Worm (Caenorhabditis elegans) whole organism, L3 larva: Measurements from ENCODE around the gene F29A7.8.

ENCODE experiments used
- R02D3.7 ChIP-seq: fragments of 150-350 bp; optimal IDR thresholded peaks from 2 replicates; lab custom pipeline; 2014; ENCODE audit warnings: missing biosample characterization, missing genetic modification characterization
- ZK546.5 ChIP-seq: sonication (generic microtip); optimal IDR thresholded peaks from 2 replicates; lab custom pipeline; 2017; ENCODE audit warnings: missing biosample characterization, missing genetic modification characterization
- aly-2 ChIP-seq: fragments of 150-350 bp; optimal IDR thresholded peaks from 2 replicates; lab custom pipeline; 2014; ENCODE audit warnings: missing biosample characterization, missing genetic modification characterization
- ama-1 ChIP-seq: fragments of 150-350 bp; optimal IDR thresholded peaks from 2 replicates; lab custom pipeline; 2018
- ceh-28 ChIP-seq: fragments of 150-350 bp; optimal IDR thresholded peaks from 2 replicates; lab custom pipeline; 2014; ENCODE audit warnings: missing biosample characterization, missing genetic modification reagents, missing genetic modification characterization
- ceh-82 ChIP-seq: fragments of 150-350 bp; optimal IDR thresholded peaks from 2 replicates; lab custom pipeline; 2014; ENCODE audit warnings: missing biosample characterization, missing genetic modification characterization
- daf-12 ChIP-seq: fragments of 150-350 bp; optimal IDR thresholded peaks from 2 replicates; lab custom pipeline; 2014; ENCODE audit warnings: missing biosample characterization, missing genetic modification reagents, missing genetic modification characterization
- egl-27 ChIP-seq: sonication (generic microtip); optimal IDR thresholded peaks from 4 replicates; lab custom pipeline; 2017; ENCODE audit warnings: missing biosample characterization, missing genetic modification reagents, missing genetic modification characterization
- egl-5 ChIP-seq: fragments of 150-350 bp; optimal IDR thresholded peaks from 2 replicates; lab custom pipeline; 2017; ENCODE audit warnings: missing biosample characterization, missing genetic modification reagents, missing genetic modification characterization, inconsistent platforms
- elt-1 ChIP-seq: fragments of 150-350 bp; optimal IDR thresholded peaks from 2 replicates; lab custom pipeline; 2014; ENCODE audit warnings: missing biosample characterization, missing genetic modification characterization
- elt-2 ChIP-seq: sonication (generic microtip); optimal IDR thresholded peaks from 2 replicates; lab custom pipeline; 2016; ENCODE audit warnings: missing genetic modification reagents, mild to moderate bottlenecking, missing genetic modification characterization, missing compliant biosample characterization
- elt-3 ChIP-seq, 3 experiments: fragments of 150-350 bp in 1 of 3; sonication (generic microtip) in 2 of 3; optimal IDR thresholded peaks; 2 replicates in 2 of 3; 4 replicates in 1 of 3; lab custom pipeline; 2014 to 2017; ENCODE audit warnings: missing biosample characterization in 3 of 3, missing genetic modification characterization in 3 of 3
- fkh-10 ChIP-seq: sonication (generic microtip); optimal IDR thresholded peaks from 2 replicates; lab custom pipeline; 2017; ENCODE audit warnings: missing biosample characterization, missing genetic modification reagents, missing genetic modification characterization
- fkh-2 ChIP-seq: fragments of 150-350 bp; optimal IDR thresholded peaks from 2 replicates; lab custom pipeline; 2014; ENCODE audit warnings: missing biosample characterization, missing genetic modification reagents, missing genetic modification characterization
- fos-1 ChIP-seq: fragments of 150-350 bp; optimal IDR thresholded peaks from 2 replicates; lab custom pipeline; 2014; ENCODE audit warnings: missing biosample characterization, missing genetic modification characterization
- hmg-11 ChIP-seq: sonication (generic microtip); optimal IDR thresholded peaks from 2 replicates; lab custom pipeline; 2016; ENCODE audit warnings: missing genetic modification characterization, missing compliant biosample characterization
- jun-1 ChIP-seq: fragments of 150-350 bp; optimal IDR thresholded peaks from 2 replicates; lab custom pipeline; 2014; ENCODE audit warnings: missing biosample characterization, missing genetic modification reagents, missing genetic modification characterization
- lin-15B ChIP-seq: fragments of 150-350 bp; optimal IDR thresholded peaks from 2 replicates; lab custom pipeline; 2014; ENCODE audit warnings: missing biosample characterization, missing genetic modification characterization
- lin-39 ChIP-seq: fragments of 150-350 bp; optimal IDR thresholded peaks from 2 replicates; lab custom pipeline; 2018; ENCODE audit warnings: missing biosample characterization, missing genetic modification reagents, missing genetic modification characterization
- mml-1 ChIP-seq: fragments of 150-350 bp; sonication (generic microtip); optimal IDR thresholded peaks from 3 replicates; lab custom pipeline; 2014; ENCODE audit warnings: missing biosample characterization, missing genetic modification characterization
- nfya-1 ChIP-seq: sonication (generic microtip); optimal IDR thresholded peaks from 2 replicates; lab custom pipeline; 2017; ENCODE audit warnings: missing genetic modification characterization, mild to moderate bottlenecking, missing compliant biosample characterization, antibody characterized with exemption, moderate library complexity; ENCODE audit not compliant: insufficient read depth
- nhr-11 ChIP-seq: fragments of 150-350 bp; optimal IDR thresholded peaks from 2 replicates; lab custom pipeline; 2014; ENCODE audit warnings: missing biosample characterization, missing genetic modification characterization
- nhr-12 ChIP-seq: fragments of 150-350 bp; optimal IDR thresholded peaks from 2 replicates; lab custom pipeline; 2014; ENCODE audit warnings: missing biosample characterization, missing genetic modification characterization
- nhr-23 ChIP-seq: fragments of 150-350 bp; optimal IDR thresholded peaks from 2 replicates; lab custom pipeline; 2014; ENCODE audit warnings: missing biosample characterization, missing genetic modification reagents, missing genetic modification characterization
- nhr-237 ChIP-seq: fragments of 150-350 bp; optimal IDR thresholded peaks from 2 replicates; lab custom pipeline; 2014; ENCODE audit warnings: missing biosample characterization, missing genetic modification characterization
- nhr-25 ChIP-seq: sonication (generic microtip); optimal IDR thresholded peaks from 2 replicates; lab custom pipeline; 2017; ENCODE audit warnings: missing biosample characterization, missing genetic modification characterization
- nhr-28 ChIP-seq: fragments of 150-350 bp; optimal IDR thresholded peaks from 2 replicates; lab custom pipeline; 2014; ENCODE audit warnings: missing biosample characterization, missing genetic modification characterization
- nhr-67 ChIP-seq: fragments of 150-350 bp; optimal IDR thresholded peaks from 2 replicates; lab custom pipeline; 2014; ENCODE audit warnings: missing biosample characterization, missing genetic modification characterization
- nhr-76 ChIP-seq: fragments of 150-350 bp; sonication (generic microtip); optimal IDR thresholded peaks from 5 replicates; lab custom pipeline; 2014; ENCODE audit warnings: missing biosample characterization, missing genetic modification characterization
- pha-4 ChIP-seq: fragments of 150-350 bp; optimal IDR thresholded peaks from 2 replicates; lab custom pipeline; 2014; ENCODE audit warnings: missing biosample characterization, missing genetic modification reagents, missing genetic modification characterization
- sea-2 ChIP-seq: fragments of 150-350 bp; sonication (generic microtip); optimal IDR thresholded peaks from 4 replicates; lab custom pipeline; 2014; ENCODE audit warnings: missing biosample characterization, missing genetic modification reagents, missing genetic modification characterization
- skn-1 ChIP-seq: fragments of 150-350 bp; optimal IDR thresholded peaks from 2 replicates; lab custom pipeline; 2014; ENCODE audit warnings: missing biosample characterization, missing genetic modification characterization
- unc-39 ChIP-seq: sonication (generic microtip); optimal IDR thresholded peaks from 4 replicates; lab custom pipeline; 2017; ENCODE audit warnings: missing biosample characterization, missing genetic modification characterization
- unc-62 ChIP-seq: fragments of 150-350 bp; sonication (generic microtip); optimal IDR thresholded peaks from 4 replicates; lab custom pipeline; 2014; ENCODE audit warnings: missing biosample characterization, missing genetic modification reagents, missing genetic modification characterization
- zag-1 ChIP-seq: fragments of 150-350 bp; optimal IDR thresholded peaks from 2 replicates; lab custom pipeline; 2014; ENCODE audit warnings: missing biosample characterization, missing genetic modification characterization
- ztf-11 ChIP-seq: fragments of 150-350 bp; optimal IDR thresholded peaks from 2 replicates; lab custom pipeline; 2014; ENCODE audit warnings: missing biosample characterization, missing genetic modification characterization
- ztf-4 ChIP-seq: fragments of 150-350 bp; optimal IDR thresholded peaks from 2 replicates; lab custom pipeline; 2014; ENCODE audit warnings: missing biosample characterization, missing genetic modification characterization

The F29A7.8 gene

DNA sequence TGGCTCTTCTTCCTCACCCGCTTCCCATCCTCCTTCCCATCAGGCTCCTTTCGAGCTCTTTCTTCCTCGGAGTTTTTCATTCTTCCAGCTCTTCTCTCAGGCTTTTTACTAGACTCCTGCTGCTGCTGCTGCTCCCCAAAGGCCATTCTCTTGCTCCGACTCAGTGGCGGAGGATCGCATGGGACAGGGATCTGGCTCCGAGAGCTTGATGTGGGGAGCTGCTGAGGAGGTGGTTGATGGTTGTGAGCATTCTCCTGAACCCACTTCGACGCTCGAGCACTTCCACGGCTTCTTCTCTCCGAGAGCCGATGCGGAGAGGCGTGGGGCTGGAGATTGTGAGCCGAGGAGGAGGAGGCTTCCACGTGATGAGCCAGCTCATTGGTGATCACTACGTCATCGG lies 27.9 kb upstream of the F29A7.8 start:
- TF ChIP-seq aly-2 (tag; lab: Kevin White, UChicago) = no peak
- no peak for TF ChIP-seq daf-12 (tag; lab: Kevin White, UChicago)
- TF ChIP-seq egl-27 = no peak
- no peak for TF ChIP-seq nhr-25 (tag; lab: Kevin White, UChicago)
- no peak for TF ChIP-seq nhr-28
- no peak for TF ChIP-seq jun-1 (tag; lab: Kevin White, UChicago)
- TF ChIP-seq elt-1 (tag; lab: Kevin White, UChicago) = no peak
- TF ChIP-seq lin-39 = no peak
- TF ChIP-seq ama-1 (lab: Kevin White, UChicago) = no peak
- no peak for TF ChIP-seq nhr-11 (tag; lab: Kevin White, UChicago)
- no peak for TF ChIP-seq skn-1 (tag; lab: Kevin White, UChicago)
- no peak for TF ChIP-seq fos-1
- TF ChIP-seq egl-5 (tag; lab: Kevin White, UChicago) = no peak
- TF ChIP-seq lin-15B (tag; lab: Kevin White, UChicago) = no peak
- no peak for TF ChIP-seq fkh-2 (tag; lab: Kevin White, UChicago)
- no peak for TF ChIP-seq zag-1 (tag; lab: Kevin White, UChicago)

DNA sequence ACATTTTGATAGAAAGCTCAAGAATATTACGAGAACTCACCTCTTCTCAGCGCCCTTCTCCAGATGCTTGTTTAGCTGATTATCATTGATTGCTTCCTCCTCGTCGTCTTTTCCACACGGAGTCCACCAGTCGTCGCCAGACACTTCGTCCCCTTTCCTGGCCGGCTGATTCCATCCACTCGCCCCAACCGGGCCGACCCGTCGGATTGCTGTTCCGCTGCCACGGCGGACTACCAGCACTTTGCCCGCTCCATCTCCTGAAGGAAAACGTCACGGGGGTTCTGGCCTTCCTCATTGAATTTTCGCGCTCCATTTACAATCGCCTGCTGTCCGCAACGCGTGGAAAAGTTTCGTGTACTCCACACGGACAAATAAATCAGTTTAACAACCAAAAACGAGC lies 25.5 kb upstream of the F29A7.8 start:
- TF ChIP-seq nhr-28 (no peak), sea-2 (GFP tag; lab: Kevin White, UChicago) (no peak), ceh-82 (tag; lab: Kevin White, UChicago) (no peak), ZK546.5 (tag; lab: Kevin White, UChicago) (no peak), R02D3.7 (no peak)

DNA sequence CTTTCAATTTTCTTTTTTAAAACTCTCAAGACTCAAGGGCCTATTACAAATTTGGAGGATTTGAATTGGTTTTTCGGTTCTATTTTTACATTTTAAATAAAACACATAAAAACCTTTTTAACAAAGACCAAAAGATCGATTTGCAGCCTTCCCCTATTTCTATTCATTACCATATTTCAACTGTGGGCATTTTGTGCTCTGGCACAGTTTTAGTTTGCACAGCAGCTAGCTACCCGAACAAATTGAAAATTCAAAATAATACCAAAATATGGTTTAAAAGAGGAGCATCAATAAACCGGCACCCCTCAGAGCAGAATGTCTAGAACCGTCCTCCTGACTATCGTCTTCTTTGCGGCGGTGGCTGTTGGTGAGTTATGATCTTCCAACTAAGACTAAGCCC lies 23.5 kb upstream of the F29A7.8 start, which contains the start of gene F08D12.2:
F08D12.2 (plus strand) TSS at position 301 of the 400 bp plus-strand sequence.
- TF ChIP-seq elt-1 (tag; lab: Kevin White, UChicago) (no peak), zag-1 (tag; lab: Kevin White, UChicago) (no peak), nhr-67 (tag; lab: Kevin White, UChicago) (no peak), lin-39 (no peak), pha-4 (tag; lab: Kevin White, UChicago) (no peak), nhr-28 (no peak), nhr-25 (tag; lab: Kevin White, UChicago) (no peak), egl-5 (tag; lab: Kevin White, UChicago) (no peak), unc-62 (GFP tag; lab: Kevin White, UChicago) (no peak), ztf-4 (tag; lab: Kevin White, UChicago) (no peak), hmg-11 (tag; lab: Kevin White, UChicago) (no peak), aly-2 (tag; lab: Kevin White, UChicago) (no peak), nhr-76 (tag; lab: Kevin White, UChicago) (no peak), ztf-11 (tag; lab: Kevin White, UChicago) (no peak), elt-3 (tag; optimal IDR thresholded peaks at IDR 0.05; lab: Kevin White, UChicago) (no peak), ceh-28 (tag; lab: Kevin White, UChicago) (no peak), nhr-12 (tag; lab: Kevin White, UChicago) (no peak)

DNA sequence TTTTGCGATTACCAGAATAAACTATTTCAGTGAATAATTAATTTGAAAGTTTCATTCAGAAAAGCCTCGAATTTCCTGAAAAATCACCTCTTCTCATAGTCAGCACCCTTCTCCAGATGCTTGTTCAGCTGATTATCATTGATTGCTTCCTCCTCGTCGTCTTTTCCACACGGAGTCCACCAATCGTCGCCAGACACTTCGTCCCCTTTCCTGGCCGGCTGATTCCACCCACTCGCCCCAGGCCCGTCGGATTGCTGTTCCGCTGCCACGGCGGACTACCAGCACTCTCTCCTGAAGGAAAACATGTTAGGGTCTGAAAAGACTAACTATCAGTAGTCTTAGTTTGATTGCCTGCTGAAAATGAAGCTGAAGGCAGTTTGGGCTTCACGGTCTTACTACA lies 22.9 kb upstream of the F29A7.8 start:
- TF ChIP-seq lin-39 (no peak), pha-4 (tag; lab: Kevin White, UChicago) (no peak), elt-2 (tag; lab: Kevin White, UChicago) (no peak), nfya-1 (tag; lab: Kevin White, UChicago) (no peak), unc-39 (tag; lab: Kevin White, UChicago) (no peak), R02D3.7 (no peak), nhr-23 (tag; lab: Kevin White, UChicago) (no peak), egl-5 (tag; lab: Kevin White, UChicago) (no peak), egl-27 (no peak), zag-1 (tag; lab: Kevin White, UChicago) (no peak), nhr-237 (tag; lab: Kevin White, UChicago) (no peak), ZK546.5 (tag; lab: Kevin White, UChicago) (no peak), mml-1 (no peak), fkh-2 (tag; lab: Kevin White, UChicago) (no peak), nhr-11 (tag; lab: Kevin White, UChicago) (no peak), unc-62 (GFP tag; lab: Kevin White, UChicago) (no peak), fkh-10 (GFP tag; lab: Kevin White, UChicago) (no peak)
